Fruit fly (Drosophila melanogaster) whole organism, pupa: ENCODE measurements around the gene CG32121.

Experiments used
- CG10348 ChIP-seq: fragments of 200-800 bp; sonication (Bioruptor generic); IDR thresholded peaks from 2 replicates; pipeline ENCODE4 v1.3.6; 2022; ENCODE audit warnings: missing biosample characterization, missing genetic modification characterization
- CG12605 ChIP-seq: fragments of 200-800 bp; sonication (Bioruptor generic); IDR thresholded peaks from 2 replicates; pipeline ENCODE4 v1.3.6; 2022; ENCODE audit warnings: missing biosample characterization, missing genetic modification characterization
- CG15710 ChIP-seq: fragments of 200-800 bp; sonication (Bioruptor generic); optimal IDR thresholded peaks from 2 replicates; lab custom pipeline; 2018; ENCODE audit warnings: missing biosample characterization, mild to moderate bottlenecking, missing genetic modification characterization, moderate library complexity
- CG34367 ChIP-seq: fragments of 200-800 bp; sonication (Bioruptor generic); optimal IDR thresholded peaks from 2 replicates; lab custom pipeline; 2018; ENCODE audit warnings: missing biosample characterization, mild to moderate bottlenecking, missing genetic modification characterization
- CG4496 ChIP-seq: fragments of 200-800 bp; sonication (Bioruptor generic); IDR thresholded peaks from 3 replicates; pipeline ENCODE4 v1.3.6; 2022; ENCODE audit warnings: missing biosample characterization, missing genetic modification characterization
- CG8301 ChIP-seq: fragments of 200-800 bp; sonication (Bioruptor generic); optimal IDR thresholded peaks from 2 replicates; lab custom pipeline; 2018; ENCODE audit warnings: missing biosample characterization, mild to moderate bottlenecking, missing genetic modification characterization
- D1 ChIP-seq: fragments of 200-800 bp; sonication (Bioruptor generic); optimal IDR thresholded peaks from 2 replicates; lab custom pipeline; 2018; ENCODE audit warnings: missing biosample characterization, mild to moderate bottlenecking, missing genetic modification characterization, moderate library complexity
- EcR ChIP-seq: fragments of 200-800 bp; sonication (Bioruptor generic); optimal IDR thresholded peaks from 3 replicates; lab custom pipeline; 2019; ENCODE audit warnings: missing biosample characterization, missing genetic modification characterization, mild to moderate bottlenecking, moderate library complexity, missing genetic modification reagents
- Pif1A ChIP-seq: fragments of 200-800 bp; sonication (Bioruptor generic); optimal IDR thresholded peaks from 3 replicates; lab custom pipeline; 2016; ENCODE audit warnings: missing biosample characterization, missing genetic modification characterization

dm6 chr3L:13384489-13384888, 37.6 kb downstream of the CG32121 start, which contains the start of gene CG14110:
- TF ChIP-seq D1 = no peak
- no peak for TF ChIP-seq EcR
- TF ChIP-seq Pif1A (GFP tag; lab: Kevin White, UChicago) = no peak
- no peak for TF ChIP-seq CG34367
- TF ChIP-seq CG8301 = no peak
- no peak for TF ChIP-seq CG12605
- TF ChIP-seq CG4496 = no peak
- no peak for TF ChIP-seq CG15710 (tag; lab: Kevin White, UChicago)
- TF ChIP-seq CG10348 = no peak
